Worm (Caenorhabditis elegans) whole organism, L3 larva: ENCODE data around the gene C02F5.5.

Source experiments
- ama-1 ChIP-seq: fragments of 150-350 bp; optimal IDR thresholded peaks from 2 replicates; lab custom pipeline; 2018
- ceh-82 ChIP-seq: fragments of 150-350 bp; optimal IDR thresholded peaks from 2 replicates; lab custom pipeline; 2014; ENCODE audit warnings: missing biosample characterization, missing genetic modification characterization
- daf-12 ChIP-seq: fragments of 150-350 bp; optimal IDR thresholded peaks from 2 replicates; lab custom pipeline; 2014; ENCODE audit warnings: missing biosample characterization, missing genetic modification reagents, missing genetic modification characterization
- egl-27 ChIP-seq: sonication (generic microtip); optimal IDR thresholded peaks from 4 replicates; lab custom pipeline; 2017; ENCODE audit warnings: missing biosample characterization, missing genetic modification reagents, missing genetic modification characterization
- elt-2 ChIP-seq: sonication (generic microtip); optimal IDR thresholded peaks from 2 replicates; lab custom pipeline; 2016; ENCODE audit warnings: missing genetic modification reagents, mild to moderate bottlenecking, missing genetic modification characterization, missing compliant biosample characterization
- fos-1 ChIP-seq: fragments of 150-350 bp; optimal IDR thresholded peaks from 2 replicates; lab custom pipeline; 2014; ENCODE audit warnings: missing biosample characterization, missing genetic modification characterization
- jun-1 ChIP-seq: fragments of 150-350 bp; optimal IDR thresholded peaks from 2 replicates; lab custom pipeline; 2014; ENCODE audit warnings: missing biosample characterization, missing genetic modification reagents, missing genetic modification characterization
- nhr-11 ChIP-seq: fragments of 150-350 bp; optimal IDR thresholded peaks from 2 replicates; lab custom pipeline; 2014; ENCODE audit warnings: missing biosample characterization, missing genetic modification characterization
- nhr-43 ChIP-seq: sonication (generic microtip); optimal IDR thresholded peaks from 2 replicates; lab custom pipeline; 2016; ENCODE audit warnings: mild to moderate bottlenecking, missing genetic modification characterization, missing compliant biosample characterization; ENCODE audit not compliant: poor library complexity, severe bottlenecking
- pqm-1 ChIP-seq: fragments of 150-350 bp; optimal IDR thresholded peaks from 2 replicates; lab custom pipeline; 2017; ENCODE audit warnings: missing biosample characterization, missing genetic modification characterization, inconsistent platforms
- skn-1 ChIP-seq: fragments of 150-350 bp; optimal IDR thresholded peaks from 2 replicates; lab custom pipeline; 2014; ENCODE audit warnings: missing biosample characterization, missing genetic modification characterization
- tbx-2 ChIP-seq: sonication (generic microtip); optimal IDR thresholded peaks from 2 replicates; lab custom pipeline; 2016; ENCODE audit warnings: mild to moderate bottlenecking, missing genetic modification characterization, missing compliant biosample characterization
- unc-39 ChIP-seq: sonication (generic microtip); optimal IDR thresholded peaks from 4 replicates; lab custom pipeline; 2017; ENCODE audit warnings: missing biosample characterization, missing genetic modification characterization
- unc-62 ChIP-seq: fragments of 150-350 bp; sonication (generic microtip); optimal IDR thresholded peaks from 4 replicates; lab custom pipeline; 2014; ENCODE audit warnings: missing biosample characterization, missing genetic modification reagents, missing genetic modification characterization

- TF ChIP-seq egl-27 (tag; lab: Kevin White, UChicago): no peak
- peak; percentile 80 for TF ChIP-seq ama-1 (lab: Kevin White, UChicago)
- no peak for TF ChIP-seq nhr-43 (tag; lab: Kevin White, UChicago)
- no peak for TF ChIP-seq skn-1 (tag; lab: Kevin White, UChicago)
- peak; percentile 43 for TF ChIP-seq elt-2 (tag; lab: Kevin White, UChicago)
- no peak for TF ChIP-seq jun-1 (tag; lab: Kevin White, UChicago)
- TF ChIP-seq fos-1 (tag; lab: Kevin White, UChicago): no peak
- TF ChIP-seq unc-62: no peak
- TF ChIP-seq pqm-1 (tag; lab: Kevin White, UChicago): peak; percentile 22
- no peak for TF ChIP-seq daf-12 (tag; lab: Kevin White, UChicago)
- TF ChIP-seq unc-39 (tag; lab: Kevin White, UChicago): no peak
- no peak for TF ChIP-seq nhr-11 (tag; lab: Kevin White, UChicago)
- TF ChIP-seq ceh-82 (tag; lab: Kevin White, UChicago): no peak
- no peak for TF ChIP-seq tbx-2 (tag; lab: Kevin White, UChicago)
Observed at ce11 chrIII:8242809-8243208, 6.8 kb downstream of the C02F5.5 start, which contains the start of gene C02F5.12.
